Fruit fly (Drosophila melanogaster): ENCODE results near the gene CG15814.
A peak's percentile ranks its signal among the peaks of the same experiment; 100 is the strongest.

CG15814 gene

dm6 chrX:17885295-17885694 is 35.2 kb upstream of the CG15814 start:
- TF ChIP-seq CG34367 (tag; optimal IDR thresholded peaks at IDR 0.05) (no peak), CG14655 (GFP tag; optimal IDR thresholded peaks at IDR 0.05) (no peak), CG8159 (tag; optimal IDR thresholded peaks at IDR 0.05) (no peak), fd96Ca (GFP tag; IDR thresholded peaks at IDR 0.05) (no peak), Pif1A (GFP tag; optimal IDR thresholded peaks at IDR 0.05) (no peak), EcR (GFP tag; optimal IDR thresholded peaks at IDR 0.05) (peak; percentile 37), gl (tag; optimal IDR thresholded peaks at IDR 0.05) (no peak)

DNA sequence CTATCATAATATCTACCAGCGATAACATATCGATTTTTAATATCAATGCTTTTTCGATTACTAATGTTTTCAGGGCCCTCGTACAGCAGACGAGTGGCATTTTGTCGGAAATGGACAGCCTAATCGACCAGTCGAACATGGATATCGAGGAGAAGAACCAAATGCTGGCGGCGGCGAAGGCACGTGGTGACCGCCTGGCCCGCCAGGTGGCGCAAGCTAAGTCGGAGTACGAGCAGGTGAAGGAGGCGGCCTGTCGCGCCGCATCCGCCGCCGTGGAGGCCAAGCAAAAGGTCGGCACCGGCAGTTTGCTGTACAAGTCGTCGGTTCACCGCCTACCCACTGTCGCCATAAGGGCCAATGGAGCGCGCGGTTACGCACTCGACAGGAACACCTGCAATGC is 34.4 kb upstream of the CG15814 start:
- TF ChIP-seq CG8301 (tag; optimal IDR thresholded peaks at IDR 0.05), result no peak
- TF ChIP-seq CG34367 (tag; optimal IDR thresholded peaks at IDR 0.05), result no peak
- TF ChIP-seq Pif1B (GFP tag; optimal IDR thresholded peaks at IDR 0.05), result no peak
- no peak for TF ChIP-seq gl (tag; optimal IDR thresholded peaks at IDR 0.05)
- no peak for TF ChIP-seq Ets98B (GFP tag; IDR thresholded peaks at IDR 0.05)
- 0 out of 3 replicates have a peak, but pooled peaks have one; percentile 12 for TF ChIP-seq CG4496 (GFP tag; IDR thresholded peaks at IDR 0.05)

dm6 chrX:17883418-17883817 is 33.3 kb upstream of the CG15814 start, which contains the start of gene CG12985:
TSS of gene CG12985 (plus strand) at chrX:17883718.
- no peak for TF ChIP-seq Pif1B (GFP tag; optimal IDR thresholded peaks at IDR 0.05)
- TF ChIP-seq CG8159 (tag; optimal IDR thresholded peaks at IDR 0.05), result no peak
- TF ChIP-seq D1 (tag; optimal IDR thresholded peaks at IDR 0.05), result no peak
- no peak for TF ChIP-seq CG13204 (GFP tag; optimal IDR thresholded peaks at IDR 0.05)
- TF ChIP-seq CG4496 (GFP tag; IDR thresholded peaks at IDR 0.05), result no peak
- TF ChIP-seq CG9948 (tag; optimal IDR thresholded peaks at IDR 0.05), result no peak

DNA sequence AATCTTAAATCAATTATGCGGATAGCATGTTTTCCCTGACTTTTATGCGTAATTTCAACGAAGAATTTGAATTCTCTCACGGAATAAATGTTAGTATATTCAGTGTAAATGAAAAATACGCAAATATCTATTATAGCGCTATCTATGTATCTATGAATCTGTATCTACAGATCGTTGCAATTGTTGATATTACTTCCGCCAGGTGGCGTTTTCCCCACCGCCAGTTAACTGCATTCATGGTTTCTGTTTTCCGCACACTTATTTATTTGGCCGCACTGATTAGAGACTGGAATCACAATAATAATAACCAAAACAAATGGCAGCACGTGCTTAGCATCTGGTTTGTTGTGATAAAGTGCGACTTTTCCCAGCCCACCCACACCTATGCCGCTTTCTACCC is 32.6 kb upstream of the CG15814 start:
- TF ChIP-seq CG10348 (GFP tag; IDR thresholded peaks at IDR 0.05) (no peak), fd96Ca (GFP tag; IDR thresholded peaks at IDR 0.05) (no peak), Pif1A (GFP tag; optimal IDR thresholded peaks at IDR 0.05) (no peak), Ets98B (GFP tag; IDR thresholded peaks at IDR 0.05) (no peak), CG9948 (tag; optimal IDR thresholded peaks at IDR 0.05) (no peak), rn (GFP tag; IDR thresholded peaks at IDR 0.05) (no peak), EcR (GFP tag; optimal IDR thresholded peaks at IDR 0.05) (no peak), Pif1B (GFP tag; optimal IDR thresholded peaks at IDR 0.05) (no peak), D1 (tag; optimal IDR thresholded peaks at IDR 0.05) (no peak), CG32121 (GFP tag; IDR thresholded peaks at IDR 0.05) (no peak), CG12605 (GFP tag; IDR thresholded peaks at IDR 0.05) (no peak)

DNA sequence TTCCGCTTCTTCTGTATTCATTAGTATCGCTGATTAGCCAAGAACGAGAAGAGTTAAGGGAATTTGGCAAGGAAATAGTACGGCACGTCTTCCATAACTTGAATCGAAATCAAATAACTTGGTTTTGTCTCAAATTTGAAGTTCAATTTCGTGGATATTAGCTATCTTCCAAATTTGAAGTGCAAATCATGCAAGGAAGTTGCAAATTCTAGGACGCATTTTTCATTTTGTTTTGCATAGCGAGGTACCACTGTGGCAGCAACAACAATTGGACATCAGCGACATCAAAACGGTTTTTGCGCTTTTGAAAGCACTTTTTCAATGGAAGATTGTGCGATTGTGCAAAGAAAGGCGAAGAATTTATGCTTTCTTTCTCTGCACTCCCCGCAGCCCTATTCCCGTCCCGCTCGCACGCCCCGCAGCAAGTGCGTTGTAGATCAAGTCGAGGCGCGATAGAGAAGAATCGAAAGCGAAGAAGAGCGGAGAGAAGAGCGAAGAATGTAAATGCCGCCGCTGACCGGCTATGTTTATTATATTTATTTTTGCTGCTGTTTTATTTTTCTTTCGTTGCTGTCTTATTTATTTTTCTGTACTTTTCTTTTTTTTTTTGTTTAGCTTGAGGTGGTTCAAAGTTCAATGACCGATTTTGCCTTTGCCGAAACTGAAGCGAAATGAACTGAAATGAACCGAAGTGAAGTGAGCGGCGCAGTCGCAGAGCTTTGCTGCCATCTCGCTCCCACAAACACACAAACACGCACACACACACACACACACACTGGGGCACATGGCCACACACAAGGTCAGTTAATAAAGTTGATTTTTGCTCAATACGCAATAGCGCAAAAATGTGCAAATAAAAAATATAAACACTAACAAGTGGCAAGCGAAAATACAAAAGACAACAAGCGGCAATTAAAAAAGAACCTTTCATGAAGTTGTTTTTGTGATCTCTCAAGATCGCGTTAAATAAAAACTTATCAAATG is 31.3 kb upstream of the CG15814 start:
- TF ChIP-seq D1 (tag; optimal IDR thresholded peaks at IDR 0.05), result no peak
- peak; percentile 53 for TF ChIP-seq Snoo (tag; optimal IDR thresholded peaks at IDR 0.05)
- TF ChIP-seq gl (tag; optimal IDR thresholded peaks at IDR 0.05), result no peak
- peak; percentile 81 for TF ChIP-seq EcR (GFP tag; optimal IDR thresholded peaks at IDR 0.05)
- 0 out of 2 replicates have a peak, but pooled peaks have one; percentile 33 for TF ChIP-seq CG12605 (GFP tag; IDR thresholded peaks at IDR 0.05)
- TF ChIP-seq CG17806 (tag; optimal IDR thresholded peaks at IDR 0.05), result peak; percentile 21
- peak; percentile 25 for TF ChIP-seq CG8159 (tag; optimal IDR thresholded peaks at IDR 0.05)
- TF ChIP-seq CG32121 (GFP tag; IDR thresholded peaks at IDR 0.05), result peak; percentile 78; the same call in 1 of the 2 replicates
- peak; percentile 27 for TF ChIP-seq CG9948 (tag; optimal IDR thresholded peaks at IDR 0.05)
- peak; percentile 66 for TF ChIP-seq CG13204 (GFP tag; optimal IDR thresholded peaks at IDR 0.05)
- TF ChIP-seq CG8301 (tag; optimal IDR thresholded peaks at IDR 0.05), result peak; percentile 67
- peak; percentile 9 for TF ChIP-seq Pif1A (GFP tag; optimal IDR thresholded peaks at IDR 0.05)
- TF ChIP-seq rn (GFP tag; IDR thresholded peaks at IDR 0.05), result peak; percentile 68
- peak; percentile 38 for TF ChIP-seq CG15710 (tag; optimal IDR thresholded peaks at IDR 0.05)
- TF ChIP-seq CG14655 (GFP tag; optimal IDR thresholded peaks at IDR 0.05), result peak; percentile 62
- TF ChIP-seq fd96Ca (GFP tag; IDR thresholded peaks at IDR 0.05), result peak; percentile 90
- peak; percentile 89 for TF ChIP-seq CG4496 (GFP tag; IDR thresholded peaks at IDR 0.05)
- TF ChIP-seq CG34367 (tag; optimal IDR thresholded peaks at IDR 0.05), result no peak
- 0 out of 2 replicates have a peak, but pooled peaks have one; percentile 44 for TF ChIP-seq CG10348 (GFP tag; IDR thresholded peaks at IDR 0.05)
- peak; percentile 86 for TF ChIP-seq Ets98B (GFP tag; IDR thresholded peaks at IDR 0.05)
- no peak for TF ChIP-seq Pif1B (GFP tag; optimal IDR thresholded peaks at IDR 0.05)

DNA sequence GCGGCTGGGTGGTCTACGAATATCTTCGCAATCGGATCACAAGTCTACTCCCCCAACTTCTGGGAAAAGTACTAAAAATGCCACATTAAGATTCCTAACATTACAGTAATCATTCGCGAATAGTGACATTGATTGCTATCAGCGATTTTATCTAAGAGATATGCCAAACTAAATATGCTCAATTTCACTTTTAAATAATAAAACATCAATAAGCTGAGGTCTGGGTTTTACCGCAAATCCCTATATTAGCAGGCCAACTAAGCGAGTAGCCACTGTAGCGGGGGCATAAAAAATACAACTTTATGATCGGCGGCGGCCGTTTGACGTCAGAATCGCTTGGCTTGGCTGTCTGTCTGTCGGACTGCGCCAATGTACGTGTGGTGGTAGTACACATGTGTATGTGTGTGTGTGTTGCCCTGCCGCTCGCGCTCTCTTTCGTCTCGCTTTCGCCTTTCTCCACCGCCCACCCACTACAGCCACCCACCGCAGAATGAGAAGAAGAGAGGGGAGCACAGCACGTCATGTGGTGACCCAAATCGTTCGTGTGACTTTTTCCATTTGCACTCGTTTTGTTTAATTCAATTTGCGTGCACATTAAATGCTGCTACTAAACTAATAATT is 30.2 kb upstream of the CG15814 start:
- TF ChIP-seq Ets98B (GFP tag; IDR thresholded peaks at IDR 0.05) (peak; percentile 94), gl (tag; optimal IDR thresholded peaks at IDR 0.05) (peak; percentile 56), CG17806 (tag; optimal IDR thresholded peaks at IDR 0.05) (peak; percentile 70), CG13204 (GFP tag; optimal IDR thresholded peaks at IDR 0.05) (peak; percentile 75), CG9948 (tag; optimal IDR thresholded peaks at IDR 0.05) (peak; percentile 81), CG14655 (GFP tag; optimal IDR thresholded peaks at IDR 0.05) (peak; percentile 82), CG34367 (tag; optimal IDR thresholded peaks at IDR 0.05) (peak; percentile 78), CG8159 (tag; optimal IDR thresholded peaks at IDR 0.05) (peak; percentile 76), CG12605 (GFP tag; IDR thresholded peaks at IDR 0.05) (peak; percentile 90), EcR (GFP tag; optimal IDR thresholded peaks at IDR 0.05) (no peak), rn (GFP tag; IDR thresholded peaks at IDR 0.05) (peak; percentile 79), CG32121 (GFP tag; IDR thresholded peaks at IDR 0.05) (peak; percentile 95), Snoo (tag; optimal IDR thresholded peaks at IDR 0.05) (peak; percentile 92), Pif1A (GFP tag; optimal IDR thresholded peaks at IDR 0.05) (peak; percentile 79), Pif1B (GFP tag; optimal IDR thresholded peaks at IDR 0.05) (peak; percentile 84), CG4496 (GFP tag; IDR thresholded peaks at IDR 0.05) (peak; percentile 97), CG10348 (GFP tag; IDR thresholded peaks at IDR 0.05) (peak; percentile 84), D1 (tag; optimal IDR thresholded peaks at IDR 0.05) (no peak), fd96Ca (GFP tag; IDR thresholded peaks at IDR 0.05) (peak; percentile 95), CG8301 (tag; optimal IDR thresholded peaks at IDR 0.05) (peak; percentile 85), CG15710 (tag; optimal IDR thresholded peaks at IDR 0.05) (peak; percentile 81)
